Worm (Caenorhabditis elegans): ENCODE results near the gene T12A7.2.

DNA sequence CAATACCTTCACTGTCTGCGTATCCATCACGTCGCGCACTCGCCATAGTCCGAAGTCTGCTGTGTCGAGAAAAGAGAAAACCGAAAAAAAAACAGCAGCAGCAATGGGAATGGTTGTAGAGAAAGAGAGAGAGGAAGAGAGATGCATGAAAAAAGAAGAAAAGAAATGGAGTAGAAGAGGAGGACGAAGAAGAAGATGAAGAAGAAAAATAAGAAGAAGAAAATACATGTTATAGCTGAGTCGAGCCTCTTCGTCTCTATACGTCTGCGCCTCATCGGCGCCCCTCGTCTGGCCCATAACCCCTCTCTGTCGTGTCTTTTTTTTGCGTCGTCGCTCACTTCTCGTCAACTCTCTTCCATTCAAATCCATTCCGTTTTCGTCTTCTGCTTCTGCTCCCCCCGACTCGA lies 48.8 kb upstream of the T12A7.2 start:
- TF ChIP-seq pha-4 (tag; optimal IDR thresholded peaks at IDR 0.05) (no peak), dpff-1 (tag; optimal IDR thresholded peaks at IDR 0.05) (no peak), ztf-28 (GFP tag; IDR thresholded peaks at IDR 0.05) (no peak), him-1 (tag; optimal IDR thresholded peaks at IDR 0.05) (no peak), unc-62 (GFP tag; optimal IDR thresholded peaks at IDR 0.05) (no peak), ZK185.1 (tag; optimal IDR thresholded peaks at IDR 0.05; ENCODE audit: poor library complexity, severe bottlenecking) (peak; percentile 40), nhr-27 (tag; optimal IDR thresholded peaks at IDR 0.05) (no peak)

All from whole organism, young adult.